Worm (Caenorhabditis elegans): Measurements from ENCODE around the gene F55F1.2.

F55F1.2 gene

ce11 chrX:2754036-2754941 is 15.6 kb downstream of the F55F1.2 start:
- no peak for TF ChIP-seq fkh-3 (tag; optimal IDR thresholded peaks at IDR 0.05)
- TF ChIP-seq ztf-25 (GFP tag; IDR thresholded peaks at IDR 0.05) = no peak
- TF ChIP-seq nhr-80 (tag; optimal IDR thresholded peaks at IDR 0.05) = peak; percentile 53

DNA sequence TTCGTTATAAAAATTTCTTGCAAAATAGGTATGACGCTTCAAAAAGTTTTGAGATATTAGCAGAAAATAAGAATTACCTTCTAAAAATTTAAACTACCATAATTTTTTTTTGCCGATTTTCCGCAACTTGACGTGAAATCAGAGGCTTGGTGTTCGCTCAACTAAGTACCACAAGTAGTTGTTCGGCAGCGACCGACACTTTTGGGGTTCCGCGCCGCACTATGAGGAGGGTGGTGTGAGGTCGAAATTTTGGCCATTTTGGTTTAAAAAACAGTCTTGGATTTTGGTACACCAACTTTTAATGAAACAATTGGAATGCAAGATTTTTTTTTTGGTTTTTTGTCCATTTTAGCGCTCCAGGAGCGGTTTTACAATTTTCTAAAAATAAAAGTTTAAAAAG is 17.0 kb downstream of the F55F1.2 start:
- no peak for TF ChIP-seq ceh-79 (tag; optimal IDR thresholded peaks at IDR 0.05)
- TF ChIP-seq mel-28 (tag; optimal IDR thresholded peaks at IDR 0.05; ENCODE audit: borderline replicate concordance) = no peak
- peak; percentile 29 for TF ChIP-seq snpc-4 (GFP tag; optimal IDR thresholded peaks at IDR 0.05)
- TF ChIP-seq snpc-4 (tag; optimal IDR thresholded peaks at IDR 0.05) = peak in 2 of 4 experiments; percentile 85 to 91
- peak; percentile 66 for TF ChIP-seq snpc-1.1 (tag; optimal IDR thresholded peaks at IDR 0.05; ENCODE audit: insufficient read depth)
- peak; percentile 31; the same call in 1 of the 2 replicates for TF ChIP-seq hmg-1.2 (GFP tag; IDR thresholded peaks at IDR 0.05)

- TF ChIP-seq nhr-27 (tag; optimal IDR thresholded peaks at IDR 0.05) (no peak), F33H1.4 (GFP tag; IDR thresholded peaks at IDR 0.05) (no peak), ztf-3 (GFP tag; optimal IDR thresholded peaks at IDR 0.05) (no peak), attf-6 (GFP tag; IDR thresholded peaks at IDR 0.05) (no peak), snpc-3.4 (tag; optimal IDR thresholded peaks at IDR 0.05) (no peak)
Observed at ce11 chrX:2748908-2749307, 21.0 kb downstream of the F55F1.2 start.

ce11 chrX:2731416-2731815 is 38.4 kb downstream of the F55F1.2 start:
- TF ChIP-seq F10E7.11 (tag; optimal IDR thresholded peaks at IDR 0.05) (peak; percentile 56), egrh-3 (GFP tag; IDR thresholded peaks at IDR 0.05) (peak; percentile 95), lin-26 (GFP tag; IDR thresholded peaks at IDR 0.05) (0 out of 2 replicates have a peak, but pooled peaks have one; percentile 51), C17E4.6 (GFP tag; IDR thresholded peaks at IDR 0.05) (0 out of 2 replicates have a peak, but pooled peaks have one; percentile 20), mcd-1 (GFP tag; IDR thresholded peaks at IDR 0.05) (peak; percentile 24; the same call in 1 of the 2 replicates), fkh-3 (tag; optimal IDR thresholded peaks at IDR 0.05) (no peak), nhr-90 (tag; optimal IDR thresholded peaks at IDR 0.05) (no peak)

ce11 chrX:2729857-2730256 is 40.0 kb downstream of the F55F1.2 start:
- no peak for TF ChIP-seq Y67H2A.10 (GFP tag; conservative IDR thresholded peaks at IDR 0.05)
- TF ChIP-seq ceh-58 (GFP tag; IDR thresholded peaks at IDR 0.05) = no peak
- TF ChIP-seq ztf-18 (tag; optimal IDR thresholded peaks at IDR 0.05) = no peak
- no peak for TF ChIP-seq chd-7 (tag; optimal IDR thresholded peaks at IDR 0.05)
- no peak for TF ChIP-seq cebp-2 (GFP tag; IDR thresholded peaks at IDR 0.05)
- TF ChIP-seq sea-2 (GFP tag; IDR thresholded peaks at IDR 0.05) = no peak
- TF ChIP-seq F49E8.2 (tag; optimal IDR thresholded peaks at IDR 0.05; ENCODE audit: insufficient read depth) = no peak
- no peak for TF ChIP-seq die-1 (tag; optimal IDR thresholded peaks at IDR 0.05)
- no peak for TF ChIP-seq F33H1.4 (GFP tag; IDR thresholded peaks at IDR 0.05)
- TF ChIP-seq mel-28 (tag; optimal IDR thresholded peaks at IDR 0.05; ENCODE audit: borderline replicate concordance) = no peak

DNA sequence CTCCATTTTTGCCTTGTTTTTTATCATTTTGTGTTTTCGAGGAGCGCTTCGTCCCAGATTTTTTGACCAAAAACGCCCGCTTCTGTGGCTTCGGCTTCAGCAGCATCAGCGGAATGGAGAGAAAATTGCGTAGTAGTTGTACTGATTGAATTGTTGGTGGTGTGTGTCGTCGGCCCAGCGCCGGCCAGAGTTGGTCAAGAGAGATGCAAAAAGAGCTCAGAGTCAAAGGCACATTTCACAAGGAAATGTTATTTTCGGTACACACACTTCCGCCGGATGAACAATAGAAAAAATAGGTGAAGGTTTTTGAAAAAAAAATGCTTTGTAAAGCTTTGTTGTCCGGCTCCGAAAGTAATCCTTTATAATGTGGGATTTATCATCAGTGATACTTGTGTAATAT is 42.2 kb downstream of the F55F1.2 start:
- TF ChIP-seq nfyb-1 (GFP tag; IDR thresholded peaks at IDR 0.05) (no peak), ztf-18 (tag; optimal IDR thresholded peaks at IDR 0.05) (no peak), T26A5.8 (tag; optimal IDR thresholded peaks at IDR 0.05) (no peak), F39B2.1 (GFP tag; IDR thresholded peaks at IDR 0.05) (no peak), akir-1 (GFP tag; optimal IDR thresholded peaks at IDR 0.05) (no peak), egl-44 (GFP tag; IDR thresholded peaks at IDR 0.05) (no peak), somi-1 (GFP tag; optimal IDR thresholded peaks at IDR 0.05) (no peak), efl-1 (GFP tag; optimal IDR thresholded peaks at IDR 0.05) (no peak), repo-1 (tag; optimal IDR thresholded peaks at IDR 0.05) (no peak), F55B11.4 (tag; optimal IDR thresholded peaks at IDR 0.05; ENCODE audit: borderline replicate concordance, insufficient read depth) (no peak), ceh-27 (GFP tag; optimal IDR thresholded peaks at IDR 0.05) (no peak), mel-28 (tag; optimal IDR thresholded peaks at IDR 0.05; ENCODE audit: borderline replicate concordance) (no peak), hsf-1 (GFP tag; IDR thresholded peaks at IDR 0.05) (no peak), sdz-38 (tag; optimal IDR thresholded peaks at IDR 0.05) (no peak)

Data from whole organism, young adult.